Worm (Caenorhabditis elegans) whole organism, L2 larva: ENCODE data around the gene hpo-12.
A peak's percentile ranks its signal among the peaks of the same experiment; 100 is the strongest.

Source experiments
- ZK546.5 ChIP-seq: sonication (generic microtip); optimal IDR thresholded peaks from 2 replicates; lab custom pipeline; 2017; ENCODE audit warnings: missing biosample characterization, missing genetic modification characterization
- crh-2 ChIP-seq: sonication (generic microtip); optimal IDR thresholded peaks from 2 replicates; lab custom pipeline; 2017; ENCODE audit warnings: missing biosample characterization, missing genetic modification characterization
- elt-1 ChIP-seq: fragments of 150-350 bp; optimal IDR thresholded peaks from 2 replicates; lab custom pipeline; 2014; ENCODE audit warnings: missing biosample characterization, missing genetic modification characterization
- elt-3 ChIP-seq: sonication (generic microtip); optimal IDR thresholded peaks from 2 replicates; lab custom pipeline; 2017; ENCODE audit warnings: missing biosample characterization, missing genetic modification characterization
- lsy-2 ChIP-seq, 2 experiments: fragments of 150-350 bp in 1 of 2; sonication (generic microtip) in 1 of 2; optimal IDR thresholded peaks; 2 replicates each; lab custom pipeline; 2014 to 2017; ENCODE audit warnings: missing biosample characterization in 2 of 2, missing genetic modification characterization in 2 of 2
- nhr-11 ChIP-seq: fragments of 150-350 bp; optimal IDR thresholded peaks from 2 replicates; lab custom pipeline; 2014; ENCODE audit warnings: missing biosample characterization, missing genetic modification characterization
- nhr-129 ChIP-seq: fragments of 150-350 bp; optimal IDR thresholded peaks from 2 replicates; lab custom pipeline; 2014; ENCODE audit warnings: missing biosample characterization, missing genetic modification characterization
- nhr-237 ChIP-seq: fragments of 150-350 bp; optimal IDR thresholded peaks from 2 replicates; lab custom pipeline; 2014; ENCODE audit warnings: missing biosample characterization, missing genetic modification characterization
- nhr-25 ChIP-seq: fragments of 150-350 bp; sonication (generic microtip); optimal IDR thresholded peaks from 3 replicates; lab custom pipeline; 2014; ENCODE audit warnings: missing biosample characterization, missing genetic modification characterization
- nhr-77 ChIP-seq: fragments of 150-350 bp; optimal IDR thresholded peaks from 2 replicates; lab custom pipeline; 2014; ENCODE audit warnings: missing biosample characterization, missing genetic modification characterization
- ztf-4 ChIP-seq: fragments of 150-350 bp; optimal IDR thresholded peaks from 2 replicates; lab custom pipeline; 2014; ENCODE audit warnings: missing biosample characterization, missing genetic modification characterization

DNA sequence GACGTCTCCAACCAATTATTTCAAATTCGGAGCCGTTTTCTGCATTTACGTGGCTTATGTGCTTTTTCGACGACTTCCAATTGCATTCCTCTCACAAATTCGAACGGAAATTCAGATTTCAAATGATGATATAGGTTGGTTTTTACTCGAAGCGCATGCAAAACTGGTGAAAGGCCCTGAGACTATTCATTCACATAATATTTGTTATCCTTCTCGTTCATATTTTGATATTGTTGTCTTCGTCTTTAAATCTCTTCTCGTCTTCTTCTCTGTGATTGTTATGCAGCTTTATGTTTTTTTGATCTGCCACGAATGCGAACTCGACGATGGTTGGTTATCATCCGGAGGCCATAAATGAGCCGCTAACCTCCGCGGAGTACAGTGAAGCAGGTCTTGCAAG, at the start of gene hpo-12:
- TF ChIP-seq nhr-25 (no peak), ztf-4 (no peak), ZK546.5 (tag; lab: Kevin White, UChicago) (no peak), nhr-237 (tag; lab: Kevin White, UChicago) (no peak), lsy-2 (tag; optimal IDR thresholded peaks at IDR 0.05; lab: Kevin White, UChicago) (no peak), nhr-129 (peak; percentile 10), nhr-77 (tag; lab: Kevin White, UChicago) (no peak), elt-3 (tag; lab: Kevin White, UChicago) (no peak), crh-2 (tag; lab: Kevin White, UChicago) (no peak), nhr-11 (tag; lab: Kevin White, UChicago) (no peak), elt-1 (tag; lab: Kevin White, UChicago) (no peak)
